Fruit fly (Drosophila melanogaster): Measurements from ENCODE around the gene TfIIFalpha.

TfIIFalpha gene

DNA sequence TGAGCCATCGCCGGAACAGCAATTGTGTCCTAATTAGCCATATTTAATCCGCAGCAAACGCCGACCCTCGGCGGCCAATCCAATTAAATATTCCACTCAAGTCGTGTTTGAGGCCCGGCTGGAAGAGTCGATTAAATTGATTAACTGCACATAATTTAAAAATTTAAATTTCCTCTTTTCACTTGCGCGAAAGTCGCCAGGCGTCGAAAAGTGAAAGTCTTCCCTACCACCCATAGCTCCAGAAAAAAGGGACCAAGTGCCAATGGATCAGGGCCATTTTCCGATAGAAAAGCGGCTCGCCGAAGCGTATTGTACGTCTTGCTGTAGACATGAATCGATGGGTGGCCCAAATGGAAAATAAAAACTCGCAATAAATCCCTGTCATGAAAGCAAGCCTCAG is 42.9 kb upstream of the TfIIFalpha start:
- TF ChIP-seq E2f1 (GFP tag; IDR thresholded peaks at IDR 0.05): no peak
- no peak for TF ChIP-seq lilli (GFP tag; optimal IDR thresholded peaks at IDR 0.05)
- TF ChIP-seq repo (GFP tag; optimal IDR thresholded peaks at IDR 0.05): no peak
- TF ChIP-seq CG18476 (GFP tag; optimal IDR thresholded peaks at IDR 0.05): no peak
- no peak for TF ChIP-seq hbn (GFP tag; IDR thresholded peaks at IDR 0.05; ENCODE audit: partially characterized antibody)
- TF ChIP-seq Ets65A (GFP tag): peak; percentile 74
- TF ChIP-seq CG7372 (GFP tag; IDR thresholded peaks at IDR 0.05): no peak
- TF ChIP-seq Gsc (GFP tag; IDR thresholded peaks at IDR 0.05): no peak
- TF ChIP-seq Blimp-1 (GFP tag; optimal IDR thresholded peaks at IDR 0.05): peak; percentile 57
- TF ChIP-seq en (GFP tag; optimal IDR thresholded peaks at IDR 0.05): no peak
- TF ChIP-seq lab (GFP tag; optimal IDR thresholded peaks at IDR 0.05): no peak
- TF ChIP-seq Dek (tag; optimal IDR thresholded peaks at IDR 0.05): no peak

DNA sequence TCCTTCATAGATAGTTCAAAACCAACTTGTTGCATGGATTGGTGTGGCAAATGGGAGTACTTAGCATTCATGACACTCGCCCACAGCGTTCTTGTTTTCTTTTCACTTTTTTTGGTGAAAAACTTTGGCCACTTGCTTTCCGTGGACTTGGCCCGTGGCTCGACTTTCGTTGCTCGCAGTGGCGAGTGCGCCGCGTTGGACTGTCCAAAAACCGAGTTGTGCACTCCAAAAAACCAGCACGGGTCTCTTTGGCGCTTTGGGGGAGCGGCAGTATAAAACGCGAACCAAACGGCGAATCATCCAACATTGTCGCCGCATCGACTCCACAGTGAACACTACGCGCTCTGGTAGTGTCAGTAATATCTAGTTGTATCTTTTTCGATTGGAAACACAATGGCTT is 40.5 kb upstream of the TfIIFalpha start, which contains the start of gene Osi20:
Gene Osi20 (plus strand): TSS at position 301 of the 400 bp plus-strand sequence.
- TF ChIP-seq CG10565 (GFP tag; optimal IDR thresholded peaks at IDR 0.05): no peak
- no peak for TF ChIP-seq gt (GFP tag; IDR thresholded peaks at IDR 0.05)
- 0 out of 2 replicates have a peak, but pooled peaks have one; percentile 18 for TF ChIP-seq ara (GFP tag; IDR thresholded peaks at IDR 0.05)
- TF ChIP-seq Blimp-1 (GFP tag; optimal IDR thresholded peaks at IDR 0.05): peak; percentile 50

DNA sequence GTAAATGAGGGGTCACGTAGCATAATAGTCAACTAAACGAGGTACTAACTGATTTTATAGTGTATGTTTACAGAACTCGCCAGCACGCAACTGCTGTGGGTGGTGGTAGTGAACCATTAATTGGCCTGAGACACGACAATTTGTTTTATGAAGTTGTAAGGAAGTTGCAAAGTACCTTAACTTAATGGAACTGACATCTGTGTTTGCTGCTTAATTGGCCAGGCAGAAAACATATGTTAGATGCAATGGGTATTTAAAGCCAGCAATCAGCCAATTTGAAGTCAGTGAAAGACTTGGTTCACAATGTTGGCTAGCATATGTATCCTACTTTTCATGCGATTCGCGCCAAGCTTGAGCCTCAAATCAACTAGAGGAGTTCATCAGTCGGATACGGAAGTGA is 38.6 kb upstream of the TfIIFalpha start, which contains the start of gene CG17917:
Gene CG17917 (plus strand): TSS at position 301 of the 400 bp plus-strand sequence.
- no peak for TF ChIP-seq CG9817 (tag; optimal IDR thresholded peaks at IDR 0.05)
- no peak for TF ChIP-seq Kr (GFP tag; optimal IDR thresholded peaks at IDR 0.05)
- TF ChIP-seq fd96Cb (tag; optimal IDR thresholded peaks at IDR 0.05): no peak
- no peak for TF ChIP-seq dm (GFP tag; optimal IDR thresholded peaks at IDR 0.05)
- TF ChIP-seq CG3407 (GFP tag; optimal IDR thresholded peaks at IDR 0.05): no peak
- TF ChIP-seq gem (tag; optimal IDR thresholded peaks at IDR 0.05): no peak
- TF ChIP-seq fd102C (GFP tag; optimal IDR thresholded peaks at IDR 0.05): no peak
- no peak for TF ChIP-seq ssp (GFP tag; IDR thresholded peaks at IDR 0.05)
- TF ChIP-seq CG14441 (GFP tag; IDR thresholded peaks at IDR 0.05): no peak
- no peak for TF ChIP-seq CG33557 (GFP tag; optimal IDR thresholded peaks at IDR 0.05)
- TF ChIP-seq CG17186 (GFP tag; optimal IDR thresholded peaks at IDR 0.05): no peak
- no peak for TF ChIP-seq amos (GFP tag; IDR thresholded peaks at IDR 0.05; ENCODE audit: partially characterized antibody)
- TF ChIP-seq crc (GFP tag; optimal IDR thresholded peaks at IDR 0.05): no peak
- no peak for TF ChIP-seq D19A (tag; optimal IDR thresholded peaks at IDR 0.05)
- no peak for TF ChIP-seq Ets97D (GFP tag; optimal IDR thresholded peaks at IDR 0.05)
- TF ChIP-seq sqz (GFP tag; optimal IDR thresholded peaks at IDR 0.05): no peak
- TF ChIP-seq CG12769 (tag; optimal IDR thresholded peaks at IDR 0.05): no peak
- no peak for TF ChIP-seq CG33213 (GFP tag; optimal IDR thresholded peaks at IDR 0.05)
- no peak for TF ChIP-seq Xbp1 (GFP tag; optimal IDR thresholded peaks at IDR 0.05)
- TF ChIP-seq Bteb2 (GFP tag; optimal IDR thresholded peaks at IDR 0.05): no peak

DNA sequence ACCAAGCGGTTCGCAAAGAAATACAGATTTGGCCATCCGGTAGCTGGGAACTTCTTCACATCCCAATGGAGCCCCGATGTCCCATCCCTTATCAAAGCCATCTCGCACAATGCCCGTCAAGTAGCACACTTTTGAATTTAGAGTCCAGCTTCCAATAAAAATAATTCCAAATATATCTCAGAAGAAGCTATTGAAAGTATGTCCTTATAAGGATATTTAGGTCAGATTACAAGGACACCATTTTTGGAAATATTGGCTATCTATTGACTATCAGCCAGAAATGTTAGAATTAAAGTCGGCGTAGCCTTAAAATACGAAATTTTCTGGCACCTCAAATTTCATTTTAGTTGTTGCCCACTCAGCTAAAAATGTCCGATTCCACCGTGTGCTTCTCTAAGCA is 37.6 kb upstream of the TfIIFalpha start, which contains the start of gene CG10298:
Gene CG10298 (plus strand): TSS at position 301 of the 400 bp plus-strand sequence.
- TF ChIP-seq zen (tag; optimal IDR thresholded peaks at IDR 0.05) (no peak), Fer2 (tag; optimal IDR thresholded peaks at IDR 0.05) (no peak), chinmo (GFP tag; IDR thresholded peaks at IDR 0.05; ENCODE audit: partially characterized antibody) (no peak), Hey (tag; optimal IDR thresholded peaks at IDR 0.05) (no peak), CG13296 (GFP tag; optimal IDR thresholded peaks at IDR 0.05) (no peak), CG12659 (GFP tag; optimal IDR thresholded peaks at IDR 0.05) (no peak), CG3847 (GFP tag; IDR thresholded peaks at IDR 0.05) (no peak), grau (tag; optimal IDR thresholded peaks at IDR 0.05) (no peak), Ets97D (GFP tag; optimal IDR thresholded peaks at IDR 0.05) (no peak), kay (GFP tag; optimal IDR thresholded peaks at IDR 0.05) (no peak), sim (GFP tag; IDR thresholded peaks at IDR 0.05) (no peak), CG1832 (GFP tag; optimal IDR thresholded peaks at IDR 0.05) (no peak), Fer3 (tag; optimal IDR thresholded peaks at IDR 0.05) (no peak), Vsx1 (GFP tag; optimal IDR thresholded peaks at IDR 0.05) (no peak), CG12219 (GFP tag; optimal IDR thresholded peaks at IDR 0.05) (no peak)

Data from whole organism, embryonic.